Fruit fly (Drosophila melanogaster): ENCODE measurements around the gene CG42465.

CG42465 gene

DNA sequence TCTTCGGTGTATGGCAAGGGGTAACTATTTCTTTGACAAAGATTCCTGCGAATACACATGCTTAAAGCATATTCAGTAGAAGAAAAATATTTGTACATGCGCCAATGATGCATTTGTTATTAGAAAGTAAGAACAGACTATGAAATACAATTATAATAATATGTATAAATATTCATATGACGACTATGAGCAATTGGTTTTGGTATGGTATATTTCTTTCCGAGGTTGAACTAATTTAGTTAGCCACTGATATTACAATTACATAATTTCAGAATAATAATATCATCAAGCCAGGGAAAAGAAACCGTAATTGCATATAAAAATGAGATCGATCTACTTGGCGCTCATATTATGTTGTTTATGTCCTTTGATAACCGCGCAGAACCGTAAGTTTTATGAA, 1.5 kb downstream of the CG42465 start, which contains the start of gene CG43145:
Gene CG43145 (plus strand): TSS at position 301 of the 400 bp plus-strand sequence.
- TF ChIP-seq usp (GFP tag; optimal IDR thresholded peaks at IDR 0.05) (no peak), CG8478 (optimal IDR thresholded peaks at IDR 0.05) (no peak), EcR (GFP tag; optimal IDR thresholded peaks at IDR 0.05) (no peak), Dll (optimal IDR thresholded peaks at IDR 0.05) (no peak), pan (optimal IDR thresholded peaks at IDR 0.05) (no peak), psq (optimal IDR thresholded peaks at IDR 0.05) (no peak)

DNA sequence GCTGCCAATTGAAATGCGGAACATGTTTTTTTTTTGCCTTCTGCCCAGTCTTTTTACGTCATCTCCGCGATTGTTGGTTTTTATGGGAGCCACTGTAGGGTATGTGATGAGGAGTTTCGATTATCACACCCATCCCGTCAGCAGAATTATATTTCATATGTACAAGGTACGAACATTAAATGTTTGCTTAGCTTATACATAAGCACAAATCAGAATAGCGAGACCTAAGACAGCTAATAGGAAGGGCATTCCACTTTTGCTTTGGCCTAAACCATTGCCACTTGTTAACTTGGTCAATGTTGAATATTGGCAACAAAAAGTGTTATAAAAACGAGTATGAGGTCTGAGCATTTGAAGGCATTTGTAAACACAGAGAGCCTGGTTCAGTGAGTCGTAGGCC, 3.3 kb downstream of the CG42465 start, which contains the start of gene CG2816:
Gene CG2816 (plus strand): TSS at position 400 of the 400 bp plus-strand sequence.
- TF ChIP-seq psq (optimal IDR thresholded peaks at IDR 0.05) (no peak), pan (optimal IDR thresholded peaks at IDR 0.05) (no peak), EcR (GFP tag; optimal IDR thresholded peaks at IDR 0.05) (no peak), Dll (optimal IDR thresholded peaks at IDR 0.05) (no peak), usp (GFP tag; optimal IDR thresholded peaks at IDR 0.05) (no peak), CG8478 (optimal IDR thresholded peaks at IDR 0.05) (no peak)

DNA sequence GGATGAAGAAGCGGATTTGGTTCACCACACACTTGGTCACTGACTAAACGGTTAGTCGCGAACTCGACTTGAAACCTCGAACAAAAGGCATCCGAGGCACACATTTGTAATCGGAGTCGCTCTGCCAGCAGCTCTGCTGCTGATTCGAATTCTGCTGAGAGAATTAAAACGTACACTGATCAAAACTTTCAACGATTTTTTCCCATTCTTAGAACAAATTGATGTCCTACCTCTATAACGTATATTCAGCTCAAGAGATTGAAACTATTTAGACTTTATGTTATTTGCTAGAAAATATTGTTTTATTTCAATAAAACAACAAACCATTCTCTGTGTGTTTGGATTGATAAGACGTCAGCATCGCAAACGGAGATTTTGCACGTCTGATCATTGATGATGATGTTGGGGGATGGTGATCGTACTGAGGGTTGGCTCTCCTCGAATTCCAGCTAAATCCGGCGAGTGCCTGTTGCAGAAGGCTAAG, 5.5 kb downstream of the CG42465 start, which contains the start of gene CG31778:
Gene CG31778 (minus strand): TSS at position 51 of the 484 bp plus-strand sequence.
- TF ChIP-seq psq (optimal IDR thresholded peaks at IDR 0.05), result no peak
- TF ChIP-seq usp (GFP tag; optimal IDR thresholded peaks at IDR 0.05), result no peak
- no peak for TF ChIP-seq CG8478 (optimal IDR thresholded peaks at IDR 0.05)
- no peak for TF ChIP-seq pan (optimal IDR thresholded peaks at IDR 0.05)
- no peak for TF ChIP-seq Dll (optimal IDR thresholded peaks at IDR 0.05)
- TF ChIP-seq EcR (GFP tag; optimal IDR thresholded peaks at IDR 0.05), result no peak

DNA sequence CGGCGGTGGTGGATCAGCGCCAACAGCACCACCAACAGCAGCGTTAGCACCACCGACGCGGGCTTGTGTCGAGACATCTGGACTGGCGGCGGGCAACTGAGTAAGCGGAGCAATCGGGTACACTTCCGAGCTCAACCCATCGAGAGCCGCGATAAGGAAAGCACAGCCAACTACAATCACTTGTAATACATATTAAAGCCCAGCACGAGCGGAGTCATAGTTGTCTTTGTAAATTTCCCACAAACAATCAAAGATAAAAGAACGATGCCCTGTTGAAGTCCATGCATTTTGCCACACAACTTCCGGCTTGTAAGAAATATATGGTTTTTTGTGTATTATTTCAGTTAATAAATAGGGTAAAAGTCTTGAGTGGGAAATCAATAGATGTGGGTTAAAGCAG, 7.0 kb downstream of the CG42465 start, which contains the start of gene CG31777:
Gene CG31777 (minus strand): TSS at position 101 of the 400 bp plus-strand sequence.
- TF ChIP-seq Dll (optimal IDR thresholded peaks at IDR 0.05), result no peak
- TF ChIP-seq EcR (GFP tag; optimal IDR thresholded peaks at IDR 0.05), result no peak

DNA sequence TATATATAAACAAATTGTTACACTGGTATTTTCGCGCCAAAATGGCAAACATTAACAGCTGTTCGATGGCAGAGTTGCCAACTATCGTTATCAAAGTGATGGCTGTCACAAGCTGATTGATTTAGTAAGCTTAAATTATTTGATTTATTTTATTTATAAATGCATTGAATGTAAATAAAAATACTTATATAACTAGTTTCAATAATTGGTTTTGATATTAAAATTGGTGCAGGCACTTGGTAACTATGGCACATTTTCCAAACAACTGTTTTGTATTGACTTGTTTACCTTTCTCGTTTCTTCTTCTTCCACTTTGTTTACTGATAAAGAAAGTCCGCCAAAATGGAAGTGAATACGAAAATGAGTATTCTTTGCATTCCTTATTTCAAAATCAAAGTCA, 11.7 kb downstream of the CG42465 start, which contains the start of gene cutlet:
Gene cutlet (minus strand): TSS at position 84 of the 400 bp plus-strand sequence.
- TF ChIP-seq usp (GFP tag; optimal IDR thresholded peaks at IDR 0.05), result no peak
- no peak for TF ChIP-seq psq (optimal IDR thresholded peaks at IDR 0.05)
- no peak for TF ChIP-seq EcR (GFP tag; optimal IDR thresholded peaks at IDR 0.05)
- TF ChIP-seq Dll (optimal IDR thresholded peaks at IDR 0.05), result no peak
- TF ChIP-seq CG8478 (optimal IDR thresholded peaks at IDR 0.05), result no peak
- no peak for TF ChIP-seq pan (optimal IDR thresholded peaks at IDR 0.05)

DNA sequence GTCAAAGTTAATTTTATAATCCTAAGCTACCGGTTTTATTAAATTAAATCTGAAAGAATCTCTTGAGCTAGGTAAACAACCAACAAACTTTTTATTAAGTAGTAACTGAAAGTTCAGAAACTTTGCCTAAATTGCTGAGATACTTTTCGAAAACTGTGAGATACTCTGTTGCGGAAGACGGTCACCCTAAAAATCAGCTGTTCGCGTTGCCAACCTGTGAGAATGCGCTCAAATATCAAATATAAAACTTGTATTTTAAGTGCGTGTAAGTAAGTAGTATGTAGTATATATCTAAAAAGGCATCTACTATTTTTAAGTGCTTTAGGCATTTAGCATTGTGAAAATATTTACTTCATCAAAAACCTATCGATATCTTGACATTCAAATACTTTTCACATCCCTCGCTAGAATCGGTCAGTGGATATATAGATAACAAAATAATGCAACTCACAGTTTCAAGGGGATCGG, 13.0 kb downstream of the CG42465 start, which contains the start of the genes CG31955 and CG2818:
Gene CG31955 (minus strand): TSS at position 157 of the 468 bp plus-strand sequence.
Gene CG2818 (plus strand): TSS at position 412 of the 468 bp plus-strand sequence.
- TF ChIP-seq pan (optimal IDR thresholded peaks at IDR 0.05) (no peak), EcR (GFP tag; optimal IDR thresholded peaks at IDR 0.05) (no peak), CG8478 (optimal IDR thresholded peaks at IDR 0.05) (no peak), usp (GFP tag; optimal IDR thresholded peaks at IDR 0.05) (no peak), Dll (optimal IDR thresholded peaks at IDR 0.05) (no peak), psq (optimal IDR thresholded peaks at IDR 0.05) (no peak)

DNA sequence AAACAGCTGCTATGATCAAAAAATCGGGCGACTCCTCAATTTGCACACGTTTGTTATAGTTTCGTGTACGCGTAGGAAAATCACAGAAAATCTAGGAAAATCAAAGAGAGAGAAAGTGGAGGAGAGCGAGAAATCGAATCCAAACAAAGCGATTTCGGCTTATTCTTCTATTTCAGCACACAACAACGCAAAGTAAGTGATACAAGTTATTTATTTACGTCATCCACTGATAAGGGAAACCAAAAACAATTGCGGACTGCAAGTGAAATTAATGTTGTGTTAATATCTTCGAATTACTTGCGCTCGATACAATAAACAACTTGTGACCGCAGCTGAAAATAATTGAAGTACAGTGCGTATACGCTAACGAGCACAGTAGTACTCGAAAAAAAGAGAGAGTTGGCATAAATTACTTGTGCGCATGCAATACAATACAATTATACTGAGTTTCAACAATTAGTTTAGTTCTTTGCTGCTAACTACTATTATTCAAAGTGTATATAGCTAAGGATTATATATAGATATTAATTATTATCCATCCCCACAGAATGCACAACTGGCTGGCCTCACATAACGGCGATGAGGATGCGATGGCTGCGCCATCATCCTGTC, 13.7 kb downstream of the CG42465 start:
- no peak for TF ChIP-seq usp (GFP tag; optimal IDR thresholded peaks at IDR 0.05)
- no peak for TF ChIP-seq CG8478 (optimal IDR thresholded peaks at IDR 0.05)
- TF ChIP-seq EcR (GFP tag; optimal IDR thresholded peaks at IDR 0.05), result no peak
- no peak for TF ChIP-seq psq (optimal IDR thresholded peaks at IDR 0.05)
- no peak for TF ChIP-seq Dll (optimal IDR thresholded peaks at IDR 0.05)
- TF ChIP-seq pan (optimal IDR thresholded peaks at IDR 0.05), result no peak

DNA sequence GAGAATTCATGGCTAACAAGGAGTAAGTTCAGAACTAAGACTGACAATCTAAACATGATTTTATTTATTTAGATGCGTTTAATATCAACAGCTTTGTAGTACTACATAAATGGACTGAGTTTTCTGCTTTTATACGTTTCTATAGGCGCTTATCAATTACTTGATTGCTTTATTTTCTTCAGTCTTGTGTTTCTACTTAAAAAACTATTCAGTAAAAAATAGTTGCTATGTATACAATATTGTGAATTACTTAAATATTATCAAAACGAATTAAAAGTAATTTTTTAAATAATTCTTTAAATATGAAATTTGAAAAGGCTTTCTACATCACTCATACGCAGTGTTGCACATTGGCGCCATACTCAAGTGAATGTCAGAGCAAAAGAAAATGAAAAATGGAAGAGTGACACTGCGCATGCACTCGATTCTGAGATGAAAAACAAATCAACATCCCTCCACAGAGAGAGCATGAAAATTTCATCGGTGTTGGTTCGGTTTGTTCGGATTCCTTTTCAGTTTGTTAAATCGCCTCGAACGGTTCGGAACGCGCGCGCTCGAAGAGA, 17.8 kb downstream of the CG42465 start, which contains the start of the genes lectin-24A and Shaw:
Gene lectin-24A (minus strand): TSS at position 101 of the 563 bp plus-strand sequence.
Gene Shaw (plus strand): TSS at position 513 of the 563 bp plus-strand sequence.
- TF ChIP-seq CG8478 (optimal IDR thresholded peaks at IDR 0.05), result no peak
- TF ChIP-seq pan (optimal IDR thresholded peaks at IDR 0.05), result no peak
- no peak for TF ChIP-seq usp (GFP tag; optimal IDR thresholded peaks at IDR 0.05)
- TF ChIP-seq Dll (optimal IDR thresholded peaks at IDR 0.05), result no peak
- no peak for TF ChIP-seq EcR (GFP tag; optimal IDR thresholded peaks at IDR 0.05)
- TF ChIP-seq psq (optimal IDR thresholded peaks at IDR 0.05), result no peak

DNA sequence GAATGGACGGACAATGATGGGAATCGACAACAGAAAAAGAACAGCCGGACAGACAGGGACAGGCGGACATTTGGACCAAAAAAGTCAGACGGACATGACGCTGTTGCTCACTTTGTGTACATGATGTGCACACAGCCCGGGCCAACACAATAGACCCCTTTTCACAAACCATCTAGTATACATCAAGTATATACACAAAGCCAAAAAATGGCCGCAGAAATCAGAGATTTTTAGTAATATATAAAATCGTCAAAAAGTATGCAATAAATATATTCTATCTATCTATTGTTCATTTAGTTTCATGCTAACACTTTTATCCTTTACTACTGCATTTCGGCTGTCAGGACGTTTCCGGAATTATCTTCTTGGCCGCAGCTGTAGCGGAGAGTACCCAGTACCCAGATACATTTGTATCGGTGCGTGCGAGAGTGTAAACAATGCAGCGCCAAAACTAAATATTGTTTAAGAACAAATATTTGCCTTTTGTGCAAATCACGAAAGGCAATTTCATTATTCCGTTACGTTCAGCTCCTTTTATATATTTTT, 19.5 kb downstream of the CG42465 start:
- TF ChIP-seq Dll (optimal IDR thresholded peaks at IDR 0.05) (no peak), EcR (GFP tag; optimal IDR thresholded peaks at IDR 0.05) (no peak), usp (GFP tag; optimal IDR thresholded peaks at IDR 0.05) (no peak), psq (optimal IDR thresholded peaks at IDR 0.05) (no peak), CG8478 (optimal IDR thresholded peaks at IDR 0.05) (no peak), pan (optimal IDR thresholded peaks at IDR 0.05) (no peak)

DNA sequence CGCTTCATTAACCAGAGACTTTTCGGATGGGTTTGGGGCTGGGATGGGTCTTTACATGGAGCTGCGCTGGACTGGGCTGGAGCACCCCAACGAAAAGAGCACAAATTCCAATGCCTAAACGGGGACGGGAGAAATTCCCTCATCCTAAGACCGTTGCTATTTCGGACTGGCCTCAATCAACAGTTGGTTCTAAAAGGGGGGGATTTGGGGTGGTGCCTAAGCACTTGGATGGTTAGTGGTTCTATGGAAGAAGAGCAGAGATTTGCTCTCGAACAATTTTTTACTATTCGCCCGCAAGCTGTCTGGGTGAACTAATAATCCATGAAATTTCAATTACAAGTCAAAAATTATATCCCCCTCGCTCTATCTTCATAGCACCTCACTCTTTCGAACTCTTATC, 29.6 kb downstream of the CG42465 start:
- TF ChIP-seq CG8478 (optimal IDR thresholded peaks at IDR 0.05) (no peak), EcR (GFP tag; optimal IDR thresholded peaks at IDR 0.05) (no peak), usp (GFP tag; optimal IDR thresholded peaks at IDR 0.05) (no peak), pan (optimal IDR thresholded peaks at IDR 0.05) (no peak), psq (optimal IDR thresholded peaks at IDR 0.05) (no peak), Dll (optimal IDR thresholded peaks at IDR 0.05) (no peak)

DNA sequence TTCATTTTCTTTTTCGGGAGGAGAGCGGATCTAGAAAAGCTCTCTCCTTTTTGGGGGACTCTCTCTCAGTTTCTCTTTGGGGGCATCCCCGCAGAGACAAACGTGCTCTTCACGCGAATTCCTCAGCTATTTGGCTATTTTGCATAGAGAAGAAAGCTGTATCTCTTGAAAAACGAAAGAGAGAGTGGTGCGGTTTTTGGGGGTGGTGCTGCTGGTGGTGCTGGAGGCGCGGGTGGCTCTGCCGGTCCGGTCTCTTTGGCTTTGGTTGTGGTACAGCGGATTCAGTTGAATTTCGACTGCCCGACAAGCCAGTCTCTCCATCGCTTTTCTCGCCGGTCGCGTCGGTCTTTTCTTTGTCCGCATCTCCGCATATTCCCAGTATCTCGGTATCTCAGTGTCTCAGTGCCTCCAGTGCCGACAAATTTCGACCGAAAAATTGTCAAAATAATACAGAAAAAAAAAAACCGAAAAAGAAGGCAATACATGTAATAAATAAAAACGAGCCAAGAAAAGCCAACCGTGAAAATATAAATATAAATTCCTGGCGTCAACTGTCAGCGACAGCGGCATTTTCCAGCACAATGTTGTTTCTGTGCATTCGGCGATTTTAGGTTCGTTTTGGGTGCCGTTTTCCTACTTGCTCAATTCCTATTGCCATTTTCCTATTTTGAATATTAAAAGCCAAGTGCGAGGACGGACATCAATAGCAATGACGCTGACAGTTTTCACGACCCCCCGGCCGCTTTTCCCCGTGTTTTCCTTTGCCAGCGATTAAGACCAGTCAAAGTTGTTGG, 30.4 kb downstream of the CG42465 start, which contains the start of gene CG10019:
Gene CG10019 (plus strand): TSS at position 285 of the 794 bp plus-strand sequence.
- peak; percentile 70 for TF ChIP-seq Dll (optimal IDR thresholded peaks at IDR 0.05)
- no peak for TF ChIP-seq CG8478 (optimal IDR thresholded peaks at IDR 0.05)
- TF ChIP-seq pan (optimal IDR thresholded peaks at IDR 0.05), result no peak

Data from whole organism.